Fruit fly (Drosophila melanogaster) whole organism, embryonic: ENCODE results near the gene CG4297.

ENCODE experiments used
- Adf1 ChIP-seq: fragments of 200-800 bp; sonication (Bioruptor generic); IDR thresholded peaks from 2 replicates; pipeline ENCODE4 v1.3.6; 2022; ENCODE audit warnings: missing biosample characterization, missing genetic modification characterization
- CG10147 ChIP-seq: fragments of 200-800 bp; sonication (Bioruptor generic); optimal IDR thresholded peaks from 2 replicates; lab custom pipeline; 2019; ENCODE audit warnings: missing biosample characterization, mild to moderate bottlenecking, missing genetic modification characterization, moderate library complexity
- CG10979 ChIP-seq: fragments of 200-800 bp; sonication (Bioruptor generic); optimal IDR thresholded peaks from 2 replicates; lab custom pipeline; 2018; ENCODE audit warnings: missing biosample characterization, mild to moderate bottlenecking, missing genetic modification characterization, moderate library complexity
- CG11723 ChIP-seq: fragments of 200-800 bp; sonication (Bioruptor generic); optimal IDR thresholded peaks from 2 replicates; lab custom pipeline; 2017; ENCODE audit warnings: missing biosample characterization, mild to moderate bottlenecking, missing genetic modification characterization
- CG14441 ChIP-seq: fragments of 200-800 bp; sonication (Bioruptor generic); IDR thresholded peaks from 2 replicates; pipeline ENCODE4 v1.3.6; 2022; ENCODE audit warnings: missing biosample characterization, missing genetic modification characterization
- CG14965 ChIP-seq: fragments of 200-800 bp; sonication (Bioruptor generic); optimal IDR thresholded peaks from 2 replicates; lab custom pipeline; 2016; ENCODE audit warnings: missing biosample characterization, missing genetic modification characterization, borderline replicate concordance
- CG15011 ChIP-seq: fragments of 200-800 bp; sonication (Bioruptor generic); optimal IDR thresholded peaks from 3 replicates; lab custom pipeline; 2018; ENCODE audit warnings: missing biosample characterization, mild to moderate bottlenecking, missing genetic modification characterization
- CG16815 ChIP-seq: fragments of 200-800 bp; sonication (Bioruptor generic); optimal IDR thresholded peaks from 3 replicates; lab custom pipeline; 2017; ENCODE audit warnings: missing biosample characterization, mild to moderate bottlenecking, missing genetic modification characterization
- CG17359 ChIP-seq: fragments of 200-800 bp; sonication (Bioruptor generic); optimal IDR thresholded peaks from 3 replicates; lab custom pipeline; 2018; ENCODE audit warnings: missing biosample characterization, mild to moderate bottlenecking, missing genetic modification characterization, moderate library complexity
- CG2202 ChIP-seq: fragments of 200-800 bp; sonication (Bioruptor generic); optimal IDR thresholded peaks from 2 replicates; lab custom pipeline; 2018; ENCODE audit warnings: missing biosample characterization, mild to moderate bottlenecking, missing genetic modification characterization
- CG3065 ChIP-seq: fragments of 200-800 bp; sonication (Bioruptor generic); optimal IDR thresholded peaks from 2 replicates; lab custom pipeline; 2016; ENCODE audit warnings: missing biosample characterization, missing genetic modification characterization
- CG4730 ChIP-seq: fragments of 200-800 bp; sonication (Bioruptor generic); IDR thresholded peaks from 2 replicates; pipeline ENCODE4 v1.3.6; 2022; ENCODE audit warnings: missing biosample characterization, missing genetic modification characterization
- D ChIP-seq, 2 experiments: fragments of 200-800 bp in 1 of 2; fragments of >200 bp in 1 of 2; sonication (Bioruptor generic) in 1 of 2; optimal IDR thresholded peaks; 2 replicates in 1 of 2; 3 replicates in 1 of 2; lab custom pipeline; 2017; ENCODE audit warnings: mild to moderate bottlenecking in 1 of 2, missing biosample characterization in 1 of 2, missing genetic modification characterization in 1 of 2, missing genetic modification reagents in 1 of 2
- D19A ChIP-seq: fragments of 200-800 bp; optimal IDR thresholded peaks from 3 replicates; lab custom pipeline; 2019; ENCODE audit warnings: missing biosample characterization, mild to moderate bottlenecking, missing genetic modification characterization, moderate library complexity
- Dek ChIP-seq: fragments of 200-800 bp; sonication (Bioruptor generic); optimal IDR thresholded peaks from 3 replicates; lab custom pipeline; 2019; ENCODE audit warnings: missing biosample characterization, mild to moderate bottlenecking, missing genetic modification characterization, moderate library complexity
- Dip2 ChIP-seq: fragments of 200-800 bp; sonication (Bioruptor generic); IDR thresholded peaks from 2 replicates; pipeline ENCODE4 v1.3.6; 2022; ENCODE audit warnings: missing biosample characterization, missing genetic modification characterization
- Gug ChIP-seq: fragments of 200-800 bp; sonication (Bioruptor generic); IDR thresholded peaks from 4 replicates; pipeline ENCODE4 v1.3.6; 2022; ENCODE audit warnings: missing biosample characterization, missing genetic modification characterization
- Hmr ChIP-seq: fragments of 200-800 bp; sonication (Bioruptor generic); optimal IDR thresholded peaks from 3 replicates; lab custom pipeline; 2017; ENCODE audit warnings: mild to moderate bottlenecking, missing biosample characterization, missing genetic modification reagents, missing genetic modification characterization
- Myb ChIP-seq: fragments of 200-800 bp; sonication (Bioruptor generic); optimal IDR thresholded peaks from 2 replicates; lab custom pipeline; 2016; ENCODE audit warnings: missing biosample characterization, missing genetic modification characterization
- Usf ChIP-seq: fragments of 200-800 bp; sonication (Bioruptor generic); optimal IDR thresholded peaks from 2 replicates; lab custom pipeline; 2017; ENCODE audit warnings: missing genotype, missing biosample characterization, missing genetic modification characterization
- btn ChIP-seq: fragments of 200-800 bp; sonication (Bioruptor generic); optimal IDR thresholded peaks from 2 replicates; lab custom pipeline; 2016; ENCODE audit warnings: missing biosample characterization, missing genetic modification characterization
- chif ChIP-seq, 2 experiments: fragments of 200-800 bp; sonication (Bioruptor generic); optimal IDR thresholded peaks; 3 replicates each; lab custom pipeline; 2016; ENCODE audit warnings: missing biosample characterization in 2 of 2, missing genetic modification characterization in 2 of 2
- ci ChIP-seq: fragments of 200-800 bp; sonication (Bioruptor generic); IDR thresholded peaks from 3 replicates; pipeline ENCODE4 v1.3.6; 2022; ENCODE audit warnings: missing biosample characterization, missing genetic modification characterization
- croc ChIP-seq: fragments of 200-800 bp; sonication (Bioruptor generic); conservative IDR thresholded peaks from 3 replicates; pipeline ENCODE4 v1.3.6; 2022; ENCODE audit warnings: missing biosample characterization, missing genetic modification characterization
- da ChIP-seq: fragments of 200-800 bp; sonication (Bioruptor generic); optimal IDR thresholded peaks from 2 replicates; lab custom pipeline; 2016; ENCODE audit warnings: missing biosample characterization, missing genetic modification characterization
- ems ChIP-seq: fragments of 200-800 bp; sonication (Bioruptor generic); optimal IDR thresholded peaks from 3 replicates; lab custom pipeline; 2016; ENCODE audit warnings: missing biosample characterization, missing genetic modification characterization
- exex ChIP-seq: fragments of 200-800 bp; sonication (Bioruptor generic); optimal IDR thresholded peaks from 4 replicates; lab custom pipeline; 2018; ENCODE audit warnings: missing biosample characterization, mild to moderate bottlenecking, missing genetic modification characterization, moderate library complexity
- fd102C ChIP-seq: fragments of 200-800 bp; sonication (Bioruptor generic); optimal IDR thresholded peaks from 2 replicates; lab custom pipeline; 2018; ENCODE audit warnings: missing biosample characterization, mild to moderate bottlenecking, missing genetic modification characterization, moderate library complexity
- gcm2 ChIP-seq: fragments of 200-800 bp; sonication (Bioruptor generic); optimal IDR thresholded peaks from 2 replicates; lab custom pipeline; 2016; ENCODE audit warnings: missing biosample characterization, missing genetic modification characterization
- grn ChIP-seq: fragments of 200-800 bp; sonication (Bioruptor generic); optimal IDR thresholded peaks from 3 replicates; lab custom pipeline; 2017; ENCODE audit warnings: missing biosample characterization, missing genetic modification characterization
- ham ChIP-seq: fragments of 200-800 bp; sonication (Bioruptor generic); IDR thresholded peaks from 2 replicates; pipeline ENCODE4 v1.3.6; 2022; ENCODE audit warnings: missing biosample characterization, missing genetic modification characterization
- lov ChIP-seq, 2 experiments: fragments of 200-800 bp in 1 of 2; fragments of >200 bp in 1 of 2; sonication (Bioruptor generic) in 1 of 2; IDR thresholded peaks in 1 of 2; optimal IDR thresholded peaks in 1 of 2; 2 replicates in 1 of 2; 3 replicates in 1 of 2; pipeline versions ENCODE4 v1.3.6 to Lab custom; 2017 to 2022; ENCODE audit warnings: missing biosample characterization in 1 of 2, missing genetic modification characterization in 1 of 2
- nau ChIP-seq: fragments of 200-800 bp; sonication (Bioruptor generic); optimal IDR thresholded peaks from 3 replicates; lab custom pipeline; 2017; ENCODE audit warnings: missing biosample characterization, mild to moderate bottlenecking, missing genetic modification characterization, missing genetic modification reagents
- nerfin-1 ChIP-seq: fragments of 200-800 bp; sonication (Bioruptor generic); optimal IDR thresholded peaks from 3 replicates; lab custom pipeline; 2019; ENCODE audit warnings: missing biosample characterization, mild to moderate bottlenecking, missing genetic modification characterization, moderate library complexity
- nerfin-2 ChIP-seq: fragments of 200-800 bp; sonication (Bioruptor generic); IDR thresholded peaks from 2 replicates; pipeline ENCODE4 v1.3.6; 2022; ENCODE audit warnings: missing biosample characterization, missing genetic modification characterization; ENCODE audit not compliant: partially characterized antibody
- pfk ChIP-seq: fragments of 200-800 bp; sonication (Bioruptor generic); optimal IDR thresholded peaks from 2 replicates; lab custom pipeline; 2018; ENCODE audit warnings: missing biosample characterization, mild to moderate bottlenecking, missing genetic modification characterization, moderate library complexity
- phol ChIP-seq: fragments of 200-800 bp; sonication (Bioruptor generic); optimal IDR thresholded peaks from 3 replicates; lab custom pipeline; 2018; ENCODE audit warnings: missing biosample characterization, mild to moderate bottlenecking, missing genetic modification characterization, moderate library complexity
- pum ChIP-seq: fragments of 200-800 bp; sonication (Bioruptor generic); optimal IDR thresholded peaks from 2 replicates; lab custom pipeline; 2016; ENCODE audit warnings: missing biosample characterization, missing genetic modification characterization
- sc ChIP-seq, 3 experiments: fragments of >200 bp in 2 of 3; fragments of 200-800 bp in 1 of 3; sonication (Bioruptor generic) in 1 of 3; optimal IDR thresholded peaks; 2 replicates in 2 of 3; 3 replicates in 1 of 3; lab custom pipeline; 2017; ENCODE audit warnings: mild to moderate bottlenecking in 1 of 3, missing biosample characterization in 1 of 3, missing genetic modification characterization in 1 of 3, missing genetic modification reagents in 1 of 3
- schlank ChIP-seq: fragments of 200-800 bp; sonication (Bioruptor generic); optimal IDR thresholded peaks from 2 replicates; lab custom pipeline; 2018; ENCODE audit warnings: missing biosample characterization, mild to moderate bottlenecking, missing genetic modification characterization
- sisA ChIP-seq: fragments of 200-800 bp; sonication (Bioruptor generic); IDR thresholded peaks from 2 replicates; pipeline ENCODE4 v1.3.6; 2022; ENCODE audit warnings: missing biosample characterization, missing genetic modification characterization
- sna ChIP-seq: fragments of 200-800 bp; sonication (Bioruptor generic); IDR thresholded peaks from 2 replicates; pipeline ENCODE4 v1.3.6; 2022; ENCODE audit warnings: missing biosample characterization, missing genetic modification characterization; ENCODE audit not compliant: partially characterized antibody
- sob ChIP-seq: fragments of 200-800 bp; sonication (Bioruptor generic); IDR thresholded peaks from 2 replicates; pipeline ENCODE4 v1.3.6; 2022; ENCODE audit warnings: missing biosample characterization, missing genetic modification characterization
- tio ChIP-seq: fragments of 200-800 bp; sonication (Bioruptor generic); optimal IDR thresholded peaks from 2 replicates; lab custom pipeline; 2017; ENCODE audit warnings: missing biosample characterization, missing genetic modification characterization, inconsistent platforms
- usp ChIP-seq: fragments of >200 bp; optimal IDR thresholded peaks from 2 replicates; lab custom pipeline; 2017; ENCODE audit warnings: missing biosample characterization, missing genetic modification characterization
- wek ChIP-seq: fragments of 200-800 bp; sonication (Bioruptor generic); optimal IDR thresholded peaks from 3 replicates; lab custom pipeline; 2018; ENCODE audit warnings: missing biosample characterization, mild to moderate bottlenecking, missing genetic modification characterization, moderate library complexity
- wor ChIP-seq: fragments of 200-800 bp; sonication (Bioruptor generic); IDR thresholded peaks from 2 replicates; pipeline ENCODE4 v1.3.6; 2022; ENCODE audit warnings: missing biosample characterization, missing genetic modification characterization
- zen2 ChIP-seq: fragments of 200-800 bp; sonication (Bioruptor generic); IDR thresholded peaks from 3 replicates; pipeline ENCODE4 v1.3.6; 2022; ENCODE audit warnings: missing biosample characterization, missing genetic modification characterization; ENCODE audit not compliant: partially characterized antibody

The CG4297 gene

DNA sequence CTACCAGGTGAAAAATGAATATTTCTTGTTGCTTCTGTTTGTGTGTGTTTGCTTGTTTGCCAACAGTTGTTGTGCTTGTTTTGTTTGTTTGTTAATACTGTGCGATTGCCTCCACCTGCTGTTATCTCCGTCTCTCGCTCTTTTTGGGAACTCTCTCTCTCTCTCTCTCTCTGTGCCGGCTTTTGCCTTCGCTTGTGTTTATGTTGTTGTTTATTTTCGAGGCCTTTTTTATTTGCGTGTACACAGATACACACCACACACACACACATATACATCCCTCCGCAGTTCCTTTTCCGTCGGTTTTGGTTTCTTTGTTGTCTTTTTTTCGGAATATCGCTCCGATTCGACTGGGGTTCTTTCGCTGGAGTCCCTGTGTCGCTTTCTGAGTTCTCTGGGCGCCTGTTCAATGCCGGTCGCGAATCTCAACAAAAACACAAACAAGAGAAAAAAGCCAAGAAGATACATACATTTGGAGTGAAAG lies 38.6 kb upstream of the CG4297 start (continued):
- TF ChIP-seq Myb (GFP tag; lab: Kevin White, UChicago), result peak; percentile 32
- TF ChIP-seq schlank, result no peak
- TF ChIP-seq CG14965, result peak; percentile 62
- no peak for TF ChIP-seq gcm2 (GFP tag; lab: Kevin White, UChicago)
- peak; percentile 66 for TF ChIP-seq btn (GFP tag; lab: Kevin White, UChicago)
- TF ChIP-seq fd102C (GFP tag; lab: Kevin White, UChicago), result peak; percentile 94
- peak; percentile 7 for TF ChIP-seq CG16815 (GFP tag; lab: Kevin White, UChicago)
- peak; percentile 74 for TF ChIP-seq CG17359 (tag; lab: Kevin White, UChicago)
- TF ChIP-seq wek (GFP tag; lab: Kevin White, UChicago), result peak; percentile 73
- TF ChIP-seq CG4730, result 0 out of 2 replicates have a peak, but pooled peaks have one; percentile 18
- TF ChIP-seq ci, result peak; percentile 72; the same call in 1 of the 3 replicates
- TF ChIP-seq tio, result peak; percentile 40
- TF ChIP-seq pfk (GFP tag; lab: Kevin White, UChicago), result peak; percentile 58
- peak; percentile 68 for TF ChIP-seq CG10979 (tag; lab: Kevin White, UChicago)
- peak; percentile 68 for TF ChIP-seq Hmr (GFP tag; lab: Kevin White, UChicago)
- no peak for TF ChIP-seq lov (optimal IDR thresholded peaks at IDR 0.05; lab: Kevin White, UChicago)
- TF ChIP-seq lov (GFP tag; IDR thresholded peaks at IDR 0.05; lab: Robert Waterston, UW), result 0 out of 3 replicates have a peak, but pooled peaks have one; percentile 63
- no peak for TF ChIP-seq Dek (tag; lab: Kevin White, UChicago)
- peak; percentile 57 for TF ChIP-seq pum (GFP tag; lab: Kevin White, UChicago)
- peak; percentile 68 for TF ChIP-seq grn (GFP tag; lab: Kevin White, UChicago)
- TF ChIP-seq Adf1 (GFP tag; lab: Robert Waterston, UW), result peak; percentile 21; the same call in 1 of the 2 replicates
- TF ChIP-seq CG2202 (tag; lab: Kevin White, UChicago), result peak; percentile 92
- no peak for TF ChIP-seq Dip2
- TF ChIP-seq chif (GFP tag; optimal IDR thresholded peaks at IDR 0.05; lab: Kevin White, UChicago), result peak; percentile 59 to 76
- peak; percentile 55 for TF ChIP-seq D19A
- no peak for TF ChIP-seq Gug (GFP tag; lab: Robert Waterston, UW)
- TF ChIP-seq nerfin-1 (tag; lab: Kevin White, UChicago), result peak; percentile 78
- TF ChIP-seq ham (GFP tag; lab: Robert Waterston, UW), result no peak
- no peak for TF ChIP-seq D (optimal IDR thresholded peaks at IDR 0.05; lab: Kevin White, UChicago)
- peak; percentile 75 for TF ChIP-seq D (GFP tag; optimal IDR thresholded peaks at IDR 0.05; lab: Kevin White, UChicago)
- peak; percentile 2 for TF ChIP-seq ems (GFP tag; lab: Kevin White, UChicago)
- peak; percentile 24 for TF ChIP-seq exex (tag; lab: Kevin White, UChicago)
- TF ChIP-seq Usf (GFP tag; lab: Kevin White, UChicago), result peak; percentile 53
- no peak for TF ChIP-seq zen2 (GFP tag; lab: Robert Waterston, UW)
- TF ChIP-seq sob (GFP tag; lab: Robert Waterston, UW), result peak; percentile 50
- peak; percentile 78 for TF ChIP-seq da
- TF ChIP-seq CG3065 (GFP tag; lab: Kevin White, UChicago), result peak; percentile 45
- no peak for TF ChIP-seq croc
- TF ChIP-seq nau (GFP tag; lab: Kevin White, UChicago), result peak; percentile 85
- TF ChIP-seq phol (tag; lab: Kevin White, UChicago), result peak; percentile 16
- TF ChIP-seq sna (GFP tag; lab: Robert Waterston, UW), result no peak
- TF ChIP-seq wor (GFP tag; lab: Robert Waterston, UW), result no peak
- TF ChIP-seq sisA, result no peak
- TF ChIP-seq CG14441 (GFP tag; lab: Robert Waterston, UW), result 0 out of 2 replicates have a peak, but pooled peaks have one; percentile 14
- no peak for TF ChIP-seq sc (optimal IDR thresholded peaks at IDR 0.05; lab: Kevin White, UChicago)
- peak; percentile 83 for TF ChIP-seq sc (GFP tag; optimal IDR thresholded peaks at IDR 0.05; lab: Kevin White, UChicago)
- peak; percentile 68 for TF ChIP-seq CG15011 (GFP tag; lab: Kevin White, UChicago)
- TF ChIP-seq usp (GFP tag; lab: Kevin White, UChicago), result no peak
- TF ChIP-seq CG11723 (GFP tag; lab: Kevin White, UChicago), result peak; percentile 65
- peak; percentile 47 for TF ChIP-seq CG10147 (GFP tag; lab: Kevin White, UChicago)
- 0 out of 2 replicates have a peak, but pooled peaks have one; percentile 31 for TF ChIP-seq nerfin-2 (GFP tag; lab: Robert Waterston, UW)
